Fruit fly (Drosophila melanogaster) whole organism, embryonic: ENCODE results near the gene Cpr.

Experiments used
- Asciz ChIP-seq: fragments of 200-800 bp; sonication (Bioruptor generic); optimal IDR thresholded peaks from 2 replicates; lab custom pipeline; 2017; ENCODE audit warnings: missing biosample characterization, mild to moderate bottlenecking, missing genetic modification characterization, missing genetic modification reagents
- Bdp1 ChIP-seq: fragments of 200-800 bp; sonication (Bioruptor generic); optimal IDR thresholded peaks from 3 replicates; lab custom pipeline; 2016; ENCODE audit warnings: missing biosample characterization, missing genetic modification characterization
- CG10209 ChIP-seq: fragments of 200-800 bp; sonication (Bioruptor generic); optimal IDR thresholded peaks from 3 replicates; lab custom pipeline; 2017; ENCODE audit warnings: missing biosample characterization, mild to moderate bottlenecking, missing genetic modification characterization, missing genetic modification reagents
- CG10543 ChIP-seq: fragments of 200-800 bp; sonication (Bioruptor generic); optimal IDR thresholded peaks from 3 replicates; lab custom pipeline; 2017; ENCODE audit warnings: missing biosample characterization, mild to moderate bottlenecking, missing genetic modification characterization, moderate library complexity
- CG11695 ChIP-seq: fragments of 200-800 bp; sonication (Bioruptor generic); IDR thresholded peaks from 3 replicates; pipeline ENCODE4 v1.3.6; 2022; ENCODE audit warnings: missing biosample characterization, missing genetic modification characterization
- CG12071 ChIP-seq: fragments of 200-800 bp; sonication (Bioruptor generic); optimal IDR thresholded peaks from 3 replicates; lab custom pipeline; 2018; ENCODE audit warnings: missing biosample characterization, mild to moderate bottlenecking, missing genetic modification characterization
- CG12155 ChIP-seq: fragments of 200-800 bp; sonication (Bioruptor generic); optimal IDR thresholded peaks from 3 replicates; lab custom pipeline; 2016; ENCODE audit warnings: missing biosample characterization, missing genetic modification characterization
- CG12391 ChIP-seq: fragments of 200-800 bp; sonication (Bioruptor generic); optimal IDR thresholded peaks from 3 replicates; lab custom pipeline; 2018; ENCODE audit warnings: missing biosample characterization, mild to moderate bottlenecking, missing genetic modification characterization, moderate library complexity
- CG13123 ChIP-seq: fragments of 200-800 bp; sonication (Bioruptor generic); optimal IDR thresholded peaks from 2 replicates; lab custom pipeline; 2016; ENCODE audit warnings: missing biosample characterization, missing genetic modification characterization
- CG13775 ChIP-seq: fragments of 200-800 bp; sonication (Bioruptor generic); optimal IDR thresholded peaks from 3 replicates; lab custom pipeline; 2017; ENCODE audit warnings: missing biosample characterization, mild to moderate bottlenecking, missing genetic modification characterization
- CG14667 ChIP-seq: fragments of 200-800 bp; sonication (Bioruptor generic); IDR thresholded peaks from 2 replicates; pipeline ENCODE4 v1.3.6; 2022; ENCODE audit warnings: missing biosample characterization, missing genetic modification characterization
- CG14710 ChIP-seq: fragments of 200-800 bp; sonication (Bioruptor generic); optimal IDR thresholded peaks from 3 replicates; lab custom pipeline; 2019; ENCODE audit warnings: missing biosample characterization, mild to moderate bottlenecking, missing genetic modification characterization, moderate library complexity
- CG1647 ChIP-seq: fragments of 200-800 bp; sonication (Bioruptor generic); optimal IDR thresholded peaks from 3 replicates; lab custom pipeline; 2016; ENCODE audit warnings: missing biosample characterization, missing genetic modification characterization
- CG17186 ChIP-seq: fragments of 200-800 bp; sonication (Bioruptor generic); optimal IDR thresholded peaks from 3 replicates; lab custom pipeline; 2017; ENCODE audit warnings: missing biosample characterization, missing genetic modification reagents, missing genetic modification characterization
- CG17359 ChIP-seq: fragments of 200-800 bp; sonication (Bioruptor generic); optimal IDR thresholded peaks from 3 replicates; lab custom pipeline; 2018; ENCODE audit warnings: missing biosample characterization, mild to moderate bottlenecking, missing genetic modification characterization, moderate library complexity
- CG17829 ChIP-seq: fragments of 200-800 bp; optimal IDR thresholded peaks from 2 replicates; lab custom pipeline; 2019; ENCODE audit warnings: missing biosample characterization, mild to moderate bottlenecking, missing genetic modification characterization, moderate library complexity
- CG2120 ChIP-seq: fragments of 200-800 bp; sonication (Bioruptor generic); optimal IDR thresholded peaks from 3 replicates; lab custom pipeline; 2016; ENCODE audit warnings: missing biosample characterization, missing genetic modification characterization
- CG31224 ChIP-seq: fragments of 200-800 bp; sonication (Bioruptor generic); IDR thresholded peaks from 2 replicates; pipeline ENCODE4 v1.3.6; 2022; ENCODE audit warnings: missing biosample characterization, missing genetic modification characterization
- CG3163 ChIP-seq: fragments of 200-800 bp; sonication (Bioruptor generic); optimal IDR thresholded peaks from 3 replicates; lab custom pipeline; 2016; ENCODE audit warnings: missing biosample characterization, missing genetic modification characterization
- CG32532 ChIP-seq: fragments of 200-800 bp; sonication (Bioruptor generic); IDR thresholded peaks from 2 replicates; pipeline ENCODE4 v1.3.6; 2022; ENCODE audit warnings: missing biosample characterization, missing genetic modification characterization
- CG33213 ChIP-seq: fragments of 200-800 bp; sonication (Bioruptor generic); optimal IDR thresholded peaks from 3 replicates; lab custom pipeline; 2016; ENCODE audit warnings: missing biosample characterization, missing genetic modification characterization
- CG5953 ChIP-seq: fragments of 200-800 bp; sonication (Bioruptor generic); IDR thresholded peaks from 2 replicates; pipeline ENCODE4 v1.3.6; 2022; ENCODE audit warnings: missing biosample characterization, missing genetic modification characterization
- CG6765 ChIP-seq: fragments of 200-800 bp; sonication (Bioruptor generic); optimal IDR thresholded peaks from 3 replicates; lab custom pipeline; 2017; ENCODE audit warnings: missing biosample characterization, mild to moderate bottlenecking, missing genetic modification characterization
- CG7987 ChIP-seq: fragments of 200-800 bp; sonication (Bioruptor generic); optimal IDR thresholded peaks from 2 replicates; lab custom pipeline; 2018; ENCODE audit warnings: missing biosample characterization, mild to moderate bottlenecking, missing genetic modification characterization, moderate library complexity
- Camta ChIP-seq: fragments of 200-800 bp; sonication (Bioruptor generic); optimal IDR thresholded peaks from 2 replicates; lab custom pipeline; 2016; ENCODE audit warnings: missing biosample characterization, missing genetic modification characterization
- Chrac-16 ChIP-seq: fragments of 200-800 bp; sonication (Bioruptor generic); optimal IDR thresholded peaks from 3 replicates; lab custom pipeline; 2016; ENCODE audit warnings: missing biosample characterization, missing genetic modification characterization
- CrebB ChIP-seq: fragments of 200-800 bp; sonication (Bioruptor generic); optimal IDR thresholded peaks from 3 replicates; lab custom pipeline; 2018; ENCODE audit warnings: missing biosample characterization, mild to moderate bottlenecking, missing genetic modification characterization
- Doc3 ChIP-seq: fragments of 200-800 bp; sonication (Bioruptor generic); IDR thresholded peaks from 3 replicates; pipeline ENCODE4 v1.3.6; 2022; ENCODE audit warnings: missing biosample characterization, missing genetic modification characterization; ENCODE audit not compliant: partially characterized antibody
- Dp ChIP-seq: fragments of 200-800 bp; sonication (Bioruptor generic); optimal IDR thresholded peaks from 2 replicates; lab custom pipeline; 2018; ENCODE audit warnings: missing biosample characterization, mild to moderate bottlenecking, missing genetic modification characterization, moderate library complexity
- Ets65A ChIP-seq: fragments of 200-800 bp; sonication (Bioruptor generic); peaks from one replicate; lab custom pipeline; 2016; ENCODE audit warnings: missing biosample characterization, missing genetic modification characterization
- Ets97D ChIP-seq: fragments of 200-800 bp; sonication (Bioruptor generic); optimal IDR thresholded peaks from 3 replicates; lab custom pipeline; 2016; ENCODE audit warnings: missing biosample characterization, missing genetic modification characterization
- HLH54F ChIP-seq: fragments of 200-800 bp; sonication (Bioruptor generic); optimal IDR thresholded peaks from 3 replicates; lab custom pipeline; 2016; ENCODE audit warnings: missing biosample characterization, missing genetic modification characterization
- NK7.1 ChIP-seq: fragments of 200-800 bp; sonication (Bioruptor generic); optimal IDR thresholded peaks from 3 replicates; lab custom pipeline; 2016; ENCODE audit warnings: missing biosample characterization, missing genetic modification characterization
- Oaz ChIP-seq: fragments of 200-800 bp; sonication (Bioruptor generic); IDR thresholded peaks from 2 replicates; pipeline ENCODE4 v1.3.6; 2022; ENCODE audit warnings: missing biosample characterization, missing genetic modification characterization
- Scr ChIP-seq: fragments of 200-800 bp; sonication (Bioruptor generic); IDR thresholded peaks from 2 replicates; pipeline ENCODE4 v1.3.6; 2022; ENCODE audit warnings: missing biosample characterization, missing genetic modification characterization; ENCODE audit not compliant: partially characterized antibody
- ab ChIP-seq: fragments of 200-800 bp; sonication (Bioruptor generic); optimal IDR thresholded peaks from 2 replicates; lab custom pipeline; 2016; ENCODE audit warnings: missing biosample characterization, missing genetic modification characterization
- bcd ChIP-seq: fragments of 200-800 bp; sonication (Bioruptor generic); optimal IDR thresholded peaks from 2 replicates; lab custom pipeline; 2017; ENCODE audit warnings: missing biosample characterization, mild to moderate bottlenecking, missing genetic modification characterization
- bsh ChIP-seq, 2 experiments: fragments of 200-800 bp; sonication (Bioruptor generic); optimal IDR thresholded peaks; 2 replicates each; lab custom pipeline; 2017 to 2018; ENCODE audit warnings: mild to moderate bottlenecking in 2 of 2, missing biosample characterization in 2 of 2, missing genetic modification characterization in 2 of 2, moderate library complexity in 1 of 2
- cg ChIP-seq: fragments of 200-800 bp; sonication (Bioruptor generic); optimal IDR thresholded peaks from 3 replicates; lab custom pipeline; 2019; ENCODE audit warnings: missing biosample characterization, mild to moderate bottlenecking, missing genetic modification characterization, moderate library complexity
- danr ChIP-seq: fragments of 200-800 bp; sonication (Bioruptor generic); IDR thresholded peaks from 2 replicates; pipeline ENCODE4 v1.3.6; 2022; ENCODE audit warnings: missing biosample characterization, missing genetic modification characterization
- ham ChIP-seq: fragments of 200-800 bp; sonication (Bioruptor generic); IDR thresholded peaks from 2 replicates; pipeline ENCODE4 v1.3.6; 2022; ENCODE audit warnings: missing biosample characterization, missing genetic modification characterization
- hkb ChIP-seq, 2 experiments: fragments of 200-800 bp in 1 of 2; fragments of >200 bp in 1 of 2; sonication (Bioruptor generic) in 1 of 2; IDR thresholded peaks in 1 of 2; optimal IDR thresholded peaks in 1 of 2; 2 replicates each; pipeline versions ENCODE4 v1.3.6 to Lab custom; 2017 to 2022; ENCODE audit warnings: missing biosample characterization in 1 of 2, missing genetic modification characterization in 1 of 2
- pita ChIP-seq: fragments of 200-800 bp; sonication (Bioruptor generic); optimal IDR thresholded peaks from 2 replicates; lab custom pipeline; 2017; ENCODE audit warnings: missing biosample characterization, mild to moderate bottlenecking, missing genetic modification characterization
- prd ChIP-seq, 3 experiments: fragments of >200 bp in 2 of 3; fragments of 200-800 bp in 1 of 3; sonication (Bioruptor generic) in 1 of 3; optimal IDR thresholded peaks in 2 of 3; IDR thresholded peaks in 1 of 3; 2 replicates in 2 of 3; 3 replicates in 1 of 3; pipeline versions ENCODE4 v1.3.6 to Lab custom; 2017 to 2022; ENCODE audit warnings: missing biosample characterization in 1 of 3, missing genetic modification characterization in 1 of 3
- so ChIP-seq: fragments of 200-800 bp; sonication (Bioruptor generic); IDR thresholded peaks from 3 replicates; pipeline ENCODE4 v1.3.6; 2022; ENCODE audit warnings: missing biosample characterization, missing genetic modification characterization
- ttk ChIP-seq: fragments of 200-800 bp; sonication (Bioruptor generic); IDR thresholded peaks from 2 replicates; pipeline ENCODE4 v2.1.2; 2022; ENCODE audit warnings: missing biosample characterization, missing genetic modification characterization
- wdn ChIP-seq: fragments of 200-800 bp; sonication (Bioruptor generic); IDR thresholded peaks from 2 replicates; pipeline ENCODE4 v1.3.6; 2022; ENCODE audit warnings: missing biosample characterization, missing genetic modification characterization
- zf30C ChIP-seq: fragments of 200-800 bp; sonication (Bioruptor generic); optimal IDR thresholded peaks from 3 replicates; lab custom pipeline; 2018; ENCODE audit warnings: missing biosample characterization, mild to moderate bottlenecking, missing genetic modification characterization

Cpr gene

dm6 chr2L:6350984-6351808 lies 12.6 kb downstream of the Cpr start, which contains the start of gene CG9498 (continued):
- TF ChIP-seq CG33213 (no peak), CG6765 (peak; percentile 82), Doc3 (GFP tag; lab: Robert Waterston, UW) (no peak), pita (no peak), CrebB (tag; lab: Kevin White, UChicago) (peak; percentile 41), so (GFP tag; lab: Robert Waterston, UW) (peak; percentile 79), CG5953 (no peak), Ets97D (no peak), CG12391 (tag; lab: Kevin White, UChicago) (peak; percentile 86), CG17359 (tag; lab: Kevin White, UChicago) (peak; percentile 86), Asciz (GFP tag; lab: Kevin White, UChicago) (peak; percentile 80), cg (GFP tag; lab: Kevin White, UChicago) (peak; percentile 14), CG17186 (GFP tag; lab: Kevin White, UChicago) (no peak), CG32532 (GFP tag; lab: Robert Waterston, UW) (peak; percentile 95), NK7.1 (peak; percentile 7), CG14667 (peak; percentile 67), CG14710 (tag; lab: Kevin White, UChicago) (peak; percentile 8), CG11695 (GFP tag; lab: Robert Waterston, UW) (peak; percentile 96), CG12155 (GFP tag; lab: Kevin White, UChicago) (peak; percentile 66), Bdp1 (no peak), CG10209 (GFP tag; lab: Kevin White, UChicago) (peak; percentile 77), CG10543 (GFP tag; lab: Kevin White, UChicago) (peak; percentile 69), Oaz (GFP tag; lab: Robert Waterston, UW) (peak; percentile 64; the same call in 1 of the 2 replicates), CG13775 (GFP tag; lab: Kevin White, UChicago) (peak; percentile 68), Camta (peak; percentile 4), danr (GFP tag; lab: Robert Waterston, UW) (peak; percentile 90), CG31224 (GFP tag; lab: Robert Waterston, UW) (peak; percentile 82), ab (GFP tag; lab: Kevin White, UChicago) (no peak), CG3163 (GFP tag; lab: Kevin White, UChicago) (no peak), CG1647 (GFP tag; lab: Kevin White, UChicago) (no peak), CG12071 (no peak), hkb (optimal IDR thresholded peaks at IDR 0.05; lab: Kevin White, UChicago) (no peak), hkb (GFP tag; IDR thresholded peaks at IDR 0.05; lab: Robert Waterston, UW) (peak; percentile 77; the same call in 1 of the 2 replicates), wdn (peak; percentile 78), bcd (GFP tag; lab: Kevin White, UChicago) (peak; percentile 73), HLH54F (GFP tag; lab: Kevin White, UChicago) (no peak), Ets65A (no peak), Chrac-16 (peak; percentile 33), CG13123 (GFP tag; lab: Kevin White, UChicago) (no peak), Scr (GFP tag; lab: Robert Waterston, UW) (no peak), ttk (GFP tag; lab: Robert Waterston, UW) (peak; percentile 62), ham (GFP tag; lab: Robert Waterston, UW) (0 out of 2 replicates have a peak, but pooled peaks have one; percentile 64), zf30C (GFP tag; lab: Kevin White, UChicago) (no peak), Dp (no peak), CG17829 (peak; percentile 82), prd (optimal IDR thresholded peaks at IDR 0.05; lab: Kevin White, UChicago) (no peak), prd (GFP tag; IDR thresholded peaks at IDR 0.05; lab: Robert Waterston, UW) (peak; percentile 75; the same call in 2 of the 3 replicates), CG2120 (GFP tag; lab: Kevin White, UChicago) (peak; percentile 90), CG7987 (GFP tag; lab: Kevin White, UChicago) (no peak), bsh (GFP tag; optimal IDR thresholded peaks at IDR 0.05; lab: Kevin White, UChicago) (peak in 1 of 2 experiments; percentile 53)
